Worm (Caenorhabditis elegans) whole organism, L4/young adult: ENCODE results near the gene eel-1.

Experiments used
- W03F9.2 ChIP-seq: fragments of 150-350 bp; optimal IDR thresholded peaks from 2 replicates; lab custom pipeline; 2014; ENCODE audit warnings: missing biosample characterization, missing genetic modification characterization
- him-1 ChIP-seq: sonication (generic microtip); optimal IDR thresholded peaks from 2 replicates; lab custom pipeline; 2016; ENCODE audit warnings: missing genotype, missing genetic modification reagents, missing genetic modification characterization, missing compliant biosample characterization

DNA sequence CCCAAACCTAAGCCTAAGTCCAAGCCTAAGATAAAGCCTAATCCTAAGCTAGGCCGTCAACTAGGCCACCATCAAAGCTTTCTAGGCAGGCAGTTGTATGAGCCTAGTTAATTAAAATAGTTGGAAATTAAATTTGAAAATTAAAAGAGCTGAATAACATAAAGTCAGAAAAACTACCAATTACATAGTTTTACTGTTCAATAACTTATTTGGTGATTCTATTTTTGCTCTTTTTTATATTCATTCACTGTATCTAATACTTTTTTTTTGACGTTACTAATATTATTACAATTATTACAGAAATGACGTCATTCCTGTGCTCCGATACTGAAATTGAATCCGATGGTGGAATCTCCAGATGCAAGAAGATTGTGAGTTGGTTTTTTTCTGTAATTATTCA is 30.5 kb downstream of the eel-1 start, which contains the start of gene lin-22:
- no peak for TF ChIP-seq W03F9.2 (tag; lab: Kevin White, UChicago)
- TF ChIP-seq him-1 (tag; lab: Kevin White, UChicago), result no peak
